Fruit fly (Drosophila melanogaster): ENCODE data around the gene cona.

cona gene

dm6 chr3R:18404713-18405112 is 19.1 kb downstream of the cona start, which contains the start of gene CG7685 (continued):
- peak; percentile 53 for TF ChIP-seq CG1233 (GFP tag; optimal IDR thresholded peaks at IDR 0.05)
- TF ChIP-seq cas (GFP tag; IDR thresholded peaks at IDR 0.05) = no peak
- TF ChIP-seq Poxn (GFP tag; IDR thresholded peaks at IDR 0.05) = no peak
- TF ChIP-seq CG15479 (GFP tag; optimal IDR thresholded peaks at IDR 0.05) = no peak
- TF ChIP-seq Hr39 (optimal IDR thresholded peaks at IDR 0.05) = no peak
- no peak for TF ChIP-seq chinmo (GFP tag; IDR thresholded peaks at IDR 0.05; ENCODE audit: partially characterized antibody)
- peak; percentile 41 for TF ChIP-seq CG10366 (GFP tag; IDR thresholded peaks at IDR 0.05)
- TF ChIP-seq Nf-YA (GFP tag; IDR thresholded peaks at IDR 0.05) = no peak
- no peak for TF ChIP-seq CG10959 (GFP tag; IDR thresholded peaks at IDR 0.05)
- peak; percentile 73 for TF ChIP-seq sqz (GFP tag; optimal IDR thresholded peaks at IDR 0.05)
- peak; percentile 77; the same call in 1 of the 2 replicates for TF ChIP-seq chm (GFP tag; IDR thresholded peaks at IDR 0.05)
- TF ChIP-seq slou (GFP tag; optimal IDR thresholded peaks at IDR 0.05) = no peak
- 0 out of 2 replicates have a peak, but pooled peaks have one; percentile 32 for TF ChIP-seq sisA (GFP tag; IDR thresholded peaks at IDR 0.05)
- TF ChIP-seq D (optimal IDR thresholded peaks at IDR 0.05) = no peak
- TF ChIP-seq D (GFP tag; optimal IDR thresholded peaks at IDR 0.05) = peak; percentile 30
- TF ChIP-seq CG1832 (GFP tag; optimal IDR thresholded peaks at IDR 0.05) = no peak
- peak; percentile 71 for TF ChIP-seq bab2 (GFP tag; optimal IDR thresholded peaks at IDR 0.05)
- peak; percentile 85 for TF ChIP-seq CG9932 (GFP tag; IDR thresholded peaks at IDR 0.05)
- TF ChIP-seq luna (GFP tag; optimal IDR thresholded peaks at IDR 0.05) = no peak
- TF ChIP-seq CG4730 (GFP tag; IDR thresholded peaks at IDR 0.05) = no peak; the same call in 1 of the 2 replicates
- TF ChIP-seq Doc3 (GFP tag; IDR thresholded peaks at IDR 0.05; ENCODE audit: partially characterized antibody) = no peak; the same call in 2 of the 3 replicates
- TF ChIP-seq CG11504 (tag; optimal IDR thresholded peaks at IDR 0.05) = peak; percentile 70
- TF ChIP-seq disco-r (GFP tag; optimal IDR thresholded peaks at IDR 0.05) = no peak
- TF ChIP-seq her (GFP tag; optimal IDR thresholded peaks at IDR 0.05) = peak; percentile 63
- TF ChIP-seq az2 (GFP tag; optimal IDR thresholded peaks at IDR 0.05) = peak; percentile 66
- peak; percentile 28 for TF ChIP-seq CG5180 (GFP tag; optimal IDR thresholded peaks at IDR 0.05)
- peak; percentile 35; the same call in 1 of the 2 replicates for TF ChIP-seq Bgb (GFP tag; IDR thresholded peaks at IDR 0.05; ENCODE audit: partially characterized antibody)
- peak; percentile 57 for TF ChIP-seq CG12299 (tag; optimal IDR thresholded peaks at IDR 0.05)
- peak; percentile 1 for TF ChIP-seq Abd-B (GFP tag; optimal IDR thresholded peaks at IDR 0.05)
- TF ChIP-seq Neu2 (GFP tag; optimal IDR thresholded peaks at IDR 0.05; ENCODE audit: borderline replicate concordance) = no peak
- no peak for TF ChIP-seq otp (GFP tag; IDR thresholded peaks at IDR 0.05)
- TF ChIP-seq CG6765 (GFP tag; optimal IDR thresholded peaks at IDR 0.05) = peak; percentile 20
- TF ChIP-seq Ssrp (tag; optimal IDR thresholded peaks at IDR 0.05) = peak; percentile 33
- peak; percentile 56 for TF ChIP-seq Mad (GFP tag; optimal IDR thresholded peaks at IDR 0.05)
- TF ChIP-seq NC2β (GFP tag; optimal IDR thresholded peaks at IDR 0.05) = peak; percentile 60
- TF ChIP-seq jumu (GFP tag; optimal IDR thresholded peaks at IDR 0.05) = peak; percentile 37
- no peak for TF ChIP-seq ap (GFP tag; IDR thresholded peaks at IDR 0.05)
- TF ChIP-seq Blimp-1 (GFP tag; optimal IDR thresholded peaks at IDR 0.05) = peak; percentile 38
- TF ChIP-seq TFAM (GFP tag; optimal IDR thresholded peaks at IDR 0.05) = no peak
- no peak for TF ChIP-seq Ravus (GFP tag; IDR thresholded peaks at IDR 0.05)
- no peak for TF ChIP-seq CG16813 (GFP tag; IDR thresholded peaks at IDR 0.05; ENCODE audit: partially characterized antibody)
- peak; percentile 32 for TF ChIP-seq Deaf1 (tag; optimal IDR thresholded peaks at IDR 0.05)
- TF ChIP-seq unpg (GFP tag; optimal IDR thresholded peaks at IDR 0.05) = peak; percentile 64
- TF ChIP-seq MESR4 (GFP tag; optimal IDR thresholded peaks at IDR 0.05) = peak; percentile 57
- TF ChIP-seq maf-S (GFP tag; optimal IDR thresholded peaks at IDR 0.05) = peak; percentile 55
- peak; percentile 66 for TF ChIP-seq ems (GFP tag; optimal IDR thresholded peaks at IDR 0.05)
- TF ChIP-seq cwo (GFP tag; optimal IDR thresholded peaks at IDR 0.05) = peak; percentile 40
- peak; percentile 42 for TF ChIP-seq odd (GFP tag; optimal IDR thresholded peaks at IDR 0.05)
- TF ChIP-seq bigmax (GFP tag; optimal IDR thresholded peaks at IDR 0.05) = no peak
- no peak for TF ChIP-seq usp (GFP tag; optimal IDR thresholded peaks at IDR 0.05)
- TF ChIP-seq stwl (tag; optimal IDR thresholded peaks at IDR 0.05) = peak; percentile 89
